Worm (Caenorhabditis elegans): ENCODE results near the gene Y73F8A.32.

The Y73F8A.32 gene

DNA sequence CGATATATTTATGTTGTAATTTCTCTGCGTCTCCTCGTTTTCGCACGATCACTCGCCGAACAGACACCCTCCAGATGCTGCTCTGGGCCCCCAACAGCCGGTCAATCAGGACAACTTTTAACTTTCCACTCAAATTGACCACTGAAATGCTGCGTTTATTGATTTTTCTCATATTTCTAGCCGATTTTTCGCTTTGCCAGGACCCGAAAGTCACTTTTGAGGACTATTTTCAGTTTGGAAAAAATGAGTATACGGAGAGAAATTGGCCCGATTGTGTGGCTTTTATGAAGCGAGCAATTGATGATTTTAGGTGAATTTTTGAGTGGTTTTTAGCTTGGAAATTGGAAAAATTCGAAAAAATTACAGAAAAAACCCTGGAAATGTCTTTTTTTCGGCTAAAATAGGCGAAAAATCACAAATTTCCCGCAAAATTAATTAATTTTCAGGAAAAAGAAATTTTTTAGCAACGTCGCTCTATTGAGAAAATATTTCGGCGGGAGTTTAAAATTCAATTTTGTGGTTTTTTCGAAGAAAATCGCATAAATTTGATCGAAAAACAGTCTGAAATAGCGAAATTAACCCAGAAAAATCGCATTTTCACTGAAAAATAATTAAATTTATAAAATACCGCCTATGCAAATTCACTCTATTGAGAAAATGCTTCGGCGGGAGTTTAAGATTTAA is 47.5 kb downstream of the Y73F8A.32 start, which contains the start of gene Y73F8A.26:
Gene Y73F8A.26 (plus strand): TSS at position 73 of the 684 bp plus-strand sequence.
- TF ChIP-seq unc-62 (GFP tag; optimal IDR thresholded peaks at IDR 0.05): no peak

DNA sequence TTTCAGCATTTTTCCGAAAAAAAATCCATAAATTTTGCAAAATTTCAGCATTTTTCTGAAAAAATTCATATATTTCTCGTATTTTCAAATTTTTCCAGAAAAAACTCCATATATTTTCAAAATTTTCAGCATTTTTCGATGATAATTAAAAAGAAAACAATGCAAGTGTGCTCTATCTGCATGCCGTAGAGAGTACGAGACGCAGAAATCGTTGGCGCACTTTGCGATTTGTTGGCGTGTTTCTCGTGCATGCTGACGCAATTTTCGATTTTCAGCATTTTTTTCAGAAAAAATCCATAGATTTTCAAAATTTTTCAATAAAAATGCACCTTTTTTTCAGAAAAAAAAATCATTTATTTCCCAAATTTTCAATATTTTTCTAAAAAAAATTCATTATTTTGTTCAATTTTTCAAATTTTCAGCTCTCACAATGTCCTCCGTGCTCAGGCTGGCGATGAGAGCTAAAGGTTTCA is 48.8 kb downstream of the Y73F8A.32 start, which contains the start of gene Y73F8A.27:
Gene Y73F8A.27 (plus strand): TSS at position 423 of the 473 bp plus-strand sequence.
- no peak for TF ChIP-seq unc-62 (GFP tag; optimal IDR thresholded peaks at IDR 0.05)

DNA sequence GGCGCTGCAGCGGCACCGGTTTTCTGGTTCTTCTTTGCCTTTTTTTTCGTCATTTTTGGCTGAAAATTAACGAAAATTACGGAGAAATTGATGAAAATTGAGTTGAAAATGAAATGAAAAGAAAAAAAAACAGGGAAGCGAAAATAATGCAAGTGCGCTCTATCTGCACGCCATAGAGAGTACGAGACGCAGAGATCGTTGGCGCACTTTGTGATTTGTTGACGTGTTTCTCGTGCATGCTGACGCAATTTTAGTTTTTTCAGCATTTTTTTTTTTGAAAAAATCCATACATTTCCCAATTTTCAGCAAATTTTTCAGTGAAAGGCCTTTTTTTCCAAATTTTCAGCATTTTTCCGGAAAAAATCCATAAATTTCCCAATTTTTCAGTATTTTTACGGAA is 49.8 kb downstream of the Y73F8A.32 start, which contains the start of gene ntl-11:
Gene ntl-11 (minus strand): TSS at position 66 of the 400 bp plus-strand sequence.
- no peak for TF ChIP-seq unc-62 (GFP tag; optimal IDR thresholded peaks at IDR 0.05)

Data from whole organism, dauer.